Worm (Caenorhabditis elegans) whole organism, L4 larva: Measurements from ENCODE around the gene T05B4.13.

Experiments used
- F10B5.3 ChIP-seq: sonication (generic microtip); optimal IDR thresholded peaks from 2 replicates; lab custom pipeline; 2016; ENCODE audit warnings: mild to moderate bottlenecking, missing genetic modification characterization, missing compliant biosample characterization
- F37D6.2 ChIP-seq: sonication (generic microtip); optimal IDR thresholded peaks from 2 replicates; lab custom pipeline; 2016; ENCODE audit warnings: mild to moderate bottlenecking, missing genetic modification characterization, missing compliant biosample characterization
- F44E2.7 ChIP-seq: fragments of 200-800 bp; sonication (Bioruptor generic); IDR thresholded peaks from 2 replicates; pipeline ENCODE4 v2.1.2; 2022; ENCODE audit warnings: missing genetic modification characterization, missing compliant biosample characterization
- R02D3.7 ChIP-seq: fragments of 150-350 bp; sonication (generic microtip); optimal IDR thresholded peaks from 3 replicates; lab custom pipeline; 2014; ENCODE audit warnings: missing biosample characterization, missing genetic modification characterization
- Y105C5A.15 ChIP-seq: fragments of 200-800 bp; sonication (Bioruptor generic); IDR thresholded peaks from 2 replicates; pipeline ENCODE4 v1.3.6; 2022; ENCODE audit warnings: missing genetic modification characterization, missing compliant biosample characterization
- Y48G9A.11 ChIP-seq: fragments of 200-800 bp; sonication (Bioruptor generic); IDR thresholded peaks from 2 replicates; pipeline ENCODE4 v1.3.6; 2022; ENCODE audit warnings: missing genetic modification reagents, missing genetic modification characterization, missing compliant biosample characterization
- Y5F2A.4 ChIP-seq: fragments of 200-800 bp; sonication (Bioruptor generic); optimal IDR thresholded peaks from 2 replicates; lab custom pipeline; 2018; ENCODE audit warnings: mild to moderate bottlenecking, missing genetic modification characterization, missing compliant biosample characterization
- aha-1 ChIP-seq: fragments of 150-350 bp; peaks from one replicate; lab custom pipeline; 2014; ENCODE audit warnings: missing biosample characterization, missing genetic modification characterization
- ama-1 ChIP-seq: fragments of 150-350 bp; optimal IDR thresholded peaks from 2 replicates; lab custom pipeline; 2014; ENCODE audit warnings: inconsistent platforms, mixed read lengths
- ceh-20 ChIP-seq: fragments of 200-800 bp; sonication (Bioruptor generic); IDR thresholded peaks from 2 replicates; pipeline ENCODE4 v1.3.6; 2022; ENCODE audit warnings: missing genetic modification reagents, missing genetic modification characterization, missing compliant biosample characterization
- ceh-28 ChIP-seq: fragments of 150-350 bp; optimal IDR thresholded peaks from 2 replicates; lab custom pipeline; 2014; ENCODE audit warnings: missing biosample characterization, missing genetic modification reagents, missing genetic modification characterization
- daf-16 ChIP-seq, 3 experiments: sonication (generic microtip); optimal IDR thresholded peaks; 2 replicates each; lab custom pipeline; 2016 to 2017; ENCODE audit warnings: missing genetic modification characterization in 3 of 3, missing genetic modification reagents in 3 of 3, mild to moderate bottlenecking in 2 of 3, missing compliant biosample characterization in 2 of 3, missing biosample characterization in 1 of 3, moderate library complexity in 1 of 3
- daf-19 ChIP-seq: fragments of 200-800 bp; sonication (Bioruptor generic); conservative IDR thresholded peaks from 2 replicates; pipeline ENCODE4 v1.3.6; 2022; ENCODE audit warnings: missing genetic modification characterization, missing compliant biosample characterization
- daf-8 ChIP-seq: fragments of 200-800 bp; sonication (Bioruptor generic); IDR thresholded peaks from 2 replicates; pipeline ENCODE4 v1.3.6; 2022; ENCODE audit warnings: missing genetic modification characterization, missing compliant biosample characterization
- dmd-8 ChIP-seq: fragments of 200-800 bp; sonication (Bioruptor generic); IDR thresholded peaks from 2 replicates; pipeline ENCODE4 v1.3.6; 2022; ENCODE audit warnings: missing genetic modification characterization, missing compliant biosample characterization
- dpl-1 ChIP-seq: fragments of 150-350 bp; optimal IDR thresholded peaks from 2 replicates; lab custom pipeline; 2014; ENCODE audit warnings: missing biosample characterization, missing genetic modification reagents, missing genetic modification characterization
- duxl-1 ChIP-seq: sonication (generic microtip); optimal IDR thresholded peaks from 2 replicates; lab custom pipeline; 2016; ENCODE audit warnings: mild to moderate bottlenecking, missing genetic modification characterization, moderate library complexity, missing compliant biosample characterization; ENCODE audit not compliant: poor library complexity
- egl-27 ChIP-seq: sonication (generic microtip); optimal IDR thresholded peaks from 3 replicates; lab custom pipeline; 2017; ENCODE audit warnings: missing biosample characterization, missing genetic modification reagents, missing genetic modification characterization
- gei-8 ChIP-seq: fragments of 200-800 bp; sonication (Bioruptor generic); optimal IDR thresholded peaks from 2 replicates; lab custom pipeline; 2018; ENCODE audit warnings: mild to moderate bottlenecking, missing genetic modification characterization, missing compliant biosample characterization
- hif-1 ChIP-seq, 2 experiments: sonication (generic microtip); optimal IDR thresholded peaks; 2 replicates each; lab custom pipeline; 2016 to 2017; ENCODE audit warnings: missing compliant biosample characterization in 2 of 2, missing genetic modification characterization in 2 of 2, missing genetic modification reagents in 2 of 2, missing genotype in 2 of 2, mild to moderate bottlenecking in 1 of 2
- hlh-30 ChIP-seq: sonication (generic microtip); optimal IDR thresholded peaks from 2 replicates; lab custom pipeline; 2017; ENCODE audit warnings: antibody characterized with exemption, mild to moderate bottlenecking, missing genetic modification characterization, missing compliant biosample characterization; ENCODE audit not compliant: insufficient read depth
- lin-13 ChIP-seq: fragments of 150-350 bp; optimal IDR thresholded peaks from 2 replicates; lab custom pipeline; 2014; ENCODE audit warnings: missing biosample characterization, missing genetic modification reagents, missing genetic modification characterization
- lin-29 ChIP-seq: fragments of 200-800 bp; sonication (Bioruptor generic); IDR thresholded peaks from 2 replicates; pipeline ENCODE4 v1.3.6; 2022; ENCODE audit warnings: missing genetic modification reagents, missing genetic modification characterization, missing compliant biosample characterization
- lin-38 ChIP-seq: fragments of 200-800 bp; sonication (Bioruptor generic); IDR thresholded peaks from 2 replicates; pipeline ENCODE4 v1.3.6; 2022; ENCODE audit warnings: missing genetic modification reagents, missing genetic modification characterization, missing compliant biosample characterization
- lin-39 ChIP-seq: fragments of 150-350 bp; optimal IDR thresholded peaks from 2 replicates; lab custom pipeline; 2014; ENCODE audit warnings: missing biosample characterization, missing genetic modification reagents, missing genetic modification characterization
- madf-5 ChIP-seq, 2 experiments: fragments of 200-800 bp; sonication (Bioruptor generic); IDR thresholded peaks; 2 replicates each; pipeline ENCODE4 v1.3.6; 2022; ENCODE audit warnings: missing compliant biosample characterization in 2 of 2, missing genetic modification characterization in 2 of 2
- mep-1 ChIP-seq: fragments of 150-350 bp; sonication (generic microtip); optimal IDR thresholded peaks from 3 replicates; lab custom pipeline; 2014; ENCODE audit warnings: missing biosample characterization, missing genetic modification characterization
- mes-2 ChIP-seq: sonication (generic microtip); optimal IDR thresholded peaks from 2 replicates; lab custom pipeline; 2016; ENCODE audit warnings: missing genotype, mild to moderate bottlenecking, missing genetic modification characterization, missing compliant biosample characterization; ENCODE audit not compliant: poor library complexity, severe bottlenecking
- nhr-102 ChIP-seq: sonication (generic microtip); optimal IDR thresholded peaks from 2 replicates; lab custom pipeline; 2016; ENCODE audit warnings: mild to moderate bottlenecking, missing genetic modification characterization, moderate library complexity, missing compliant biosample characterization
- nhr-11 ChIP-seq: fragments of 150-350 bp; optimal IDR thresholded peaks from 2 replicates; lab custom pipeline; 2014; ENCODE audit warnings: missing biosample characterization, missing genetic modification characterization
- nhr-111 ChIP-seq: fragments of 200-800 bp; sonication (Bioruptor generic); optimal IDR thresholded peaks from 2 replicates; lab custom pipeline; 2018; ENCODE audit warnings: mild to moderate bottlenecking, missing genetic modification characterization, missing compliant biosample characterization
- nhr-237 ChIP-seq: sonication (generic microtip); optimal IDR thresholded peaks from 2 replicates; lab custom pipeline; 2017; ENCODE audit warnings: missing biosample characterization, missing genetic modification characterization
- nhr-28 ChIP-seq: fragments of 150-350 bp; optimal IDR thresholded peaks from 2 replicates; lab custom pipeline; 2014; ENCODE audit warnings: missing biosample characterization, missing genetic modification characterization
- nhr-42 ChIP-seq: fragments of 200-800 bp; sonication (Bioruptor generic); IDR thresholded peaks from 2 replicates; pipeline ENCODE4 v1.3.6; 2022; ENCODE audit warnings: missing genetic modification characterization, missing compliant biosample characterization
- nhr-6 ChIP-seq: fragments of 150-350 bp; optimal IDR thresholded peaks from 2 replicates; lab custom pipeline; 2014; ENCODE audit warnings: missing biosample characterization, missing genetic modification characterization
- pha-4 ChIP-seq, 2 experiments: fragments of 150-350 bp in 1 of 2; fragments of 200-800 bp in 1 of 2; sonication (Bioruptor generic) in 1 of 2; IDR thresholded peaks in 1 of 2; optimal IDR thresholded peaks in 1 of 2; 2 replicates each; pipeline versions ENCODE4 v1.3.6 to Lab custom; 2014 to 2022; ENCODE audit warnings: missing genetic modification characterization in 2 of 2, missing genetic modification reagents in 2 of 2, missing biosample characterization in 1 of 2, missing compliant biosample characterization in 1 of 2
- pqm-1 ChIP-seq: sonication (generic microtip); optimal IDR thresholded peaks from 2 replicates; lab custom pipeline; 2017; ENCODE audit warnings: missing biosample characterization, missing genetic modification characterization
- set-16 ChIP-seq: fragments of 200-800 bp; sonication (Bioruptor generic); IDR thresholded peaks from 2 replicates; pipeline ENCODE4 v1.3.6; 2022; ENCODE audit warnings: missing genetic modification reagents, missing genetic modification characterization, missing compliant biosample characterization
- spr-3 ChIP-seq: fragments of 200-800 bp; sonication (Bioruptor generic); optimal IDR thresholded peaks from 2 replicates; lab custom pipeline; 2018; ENCODE audit warnings: mild to moderate bottlenecking, missing genetic modification characterization, missing compliant biosample characterization
- unc-39 ChIP-seq: sonication (generic microtip); optimal IDR thresholded peaks from 2 replicates; lab custom pipeline; 2017; ENCODE audit warnings: missing biosample characterization, missing genetic modification characterization
- unc-62 ChIP-seq, 3 experiments: fragments of 150-350 bp in 1 of 3; sonication (generic microtip); optimal IDR thresholded peaks in 2 of 3; peaks in 1 of 3; 1 replicate in 1 of 3; 2 replicates in 2 of 3; lab custom pipeline; 2014 to 2017; ENCODE audit warnings: missing biosample characterization in 3 of 3, missing genetic modification characterization in 3 of 3, missing genetic modification reagents in 3 of 3, missing genotype in 1 of 3
- zip-2 ChIP-seq: fragments of 150-350 bp; optimal IDR thresholded peaks from 2 replicates; lab custom pipeline; 2014; ENCODE audit warnings: missing biosample characterization, missing genetic modification characterization
- ztf-11 ChIP-seq: fragments of 150-350 bp; optimal IDR thresholded peaks from 2 replicates; lab custom pipeline; 2014; ENCODE audit warnings: missing biosample characterization, missing genetic modification characterization
- ztf-7 ChIP-seq: fragments of 150-350 bp; optimal IDR thresholded peaks from 2 replicates; lab custom pipeline; 2014; ENCODE audit warnings: missing biosample characterization, missing genetic modification characterization

Gene T05B4.13

DNA sequence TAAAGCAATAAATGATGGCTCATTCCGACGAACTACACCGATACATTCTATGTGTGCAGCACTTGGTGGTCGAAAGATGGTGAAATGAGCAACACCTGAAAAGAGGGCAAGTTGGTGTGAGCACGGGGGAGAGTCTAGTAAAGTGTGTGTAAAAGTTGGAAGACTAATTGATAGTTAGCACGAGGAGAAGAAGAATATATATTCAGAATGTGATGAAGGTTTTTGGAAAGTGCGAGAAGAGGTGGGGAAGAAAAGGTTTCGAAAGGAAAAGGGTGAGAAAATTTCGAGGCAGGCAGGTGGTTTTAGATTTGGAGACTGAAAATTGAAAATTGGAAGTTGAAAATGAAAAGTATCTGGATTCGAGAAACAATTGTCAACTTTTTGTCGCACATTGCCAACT lies 24.9 kb upstream of the T05B4.13 start, which contains the start of gene Y45G5AM.6 (continued):
- TF ChIP-seq Y48G9A.11 (GFP tag; lab: Robert Waterston, UW) = no peak
- TF ChIP-seq daf-8 = no peak
- no peak for TF ChIP-seq dmd-8 (GFP tag; lab: Robert Waterston, UW)
- TF ChIP-seq F10B5.3 (tag; lab: Kevin White, UChicago) = no peak

DNA sequence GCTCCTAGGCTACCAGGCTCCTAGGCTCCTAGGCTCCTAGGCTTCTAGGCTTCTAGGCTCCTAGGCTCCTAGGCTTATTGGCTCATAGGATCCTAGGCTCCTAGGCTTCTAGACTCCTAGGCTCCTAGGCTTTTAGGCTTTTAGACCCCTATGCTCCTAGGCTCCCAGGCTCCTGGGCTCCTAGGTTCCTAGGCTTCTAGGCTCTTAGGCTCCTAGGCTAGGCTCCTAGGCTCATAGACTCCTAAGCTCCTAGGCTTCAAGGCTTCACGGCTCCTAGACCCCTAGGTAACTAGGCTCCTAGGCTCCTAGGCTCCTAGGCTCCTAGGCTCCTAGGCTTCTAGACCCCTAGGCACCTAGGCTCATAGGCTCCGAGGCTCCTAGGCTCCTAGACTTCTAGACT lies 24.1 kb upstream of the T05B4.13 start:
- peak; percentile 57 for TF ChIP-seq set-16
- TF ChIP-seq lin-38 (GFP tag; lab: Robert Waterston, UW) = no peak
- no peak for TF ChIP-seq daf-19 (GFP tag; lab: Robert Waterston, UW)
- TF ChIP-seq, all 104 proteins: peak for 1

DNA sequence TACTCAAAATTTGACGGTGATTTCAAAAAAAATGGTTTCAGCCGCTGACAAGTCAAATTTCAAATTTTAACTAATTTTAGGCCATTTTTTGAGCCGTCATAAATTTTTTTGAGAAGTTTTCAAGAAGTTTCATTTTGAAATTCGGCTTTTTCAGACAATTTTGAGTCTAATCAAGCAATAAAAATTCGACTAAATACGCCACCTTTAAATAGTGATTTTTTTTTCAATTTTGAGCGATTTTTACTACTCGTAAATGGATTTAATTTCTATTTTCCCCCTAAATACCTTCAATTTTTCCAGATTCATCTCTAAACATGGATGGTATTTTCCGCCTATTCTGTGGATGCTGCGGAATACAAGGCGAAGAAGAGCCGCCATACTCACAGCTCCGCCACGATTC lies 16.9 kb upstream of the T05B4.13 start, which contains the start of gene Y45G5AL.1:
TSS of gene Y45G5AL.1 (plus strand) at position 301 of the 400 bp plus-strand sequence.
- no peak for TF ChIP-seq nhr-6 (tag; lab: Kevin White, UChicago)
- TF ChIP-seq Y5F2A.4 (GFP tag; lab: Kevin White, UChicago) = no peak

DNA sequence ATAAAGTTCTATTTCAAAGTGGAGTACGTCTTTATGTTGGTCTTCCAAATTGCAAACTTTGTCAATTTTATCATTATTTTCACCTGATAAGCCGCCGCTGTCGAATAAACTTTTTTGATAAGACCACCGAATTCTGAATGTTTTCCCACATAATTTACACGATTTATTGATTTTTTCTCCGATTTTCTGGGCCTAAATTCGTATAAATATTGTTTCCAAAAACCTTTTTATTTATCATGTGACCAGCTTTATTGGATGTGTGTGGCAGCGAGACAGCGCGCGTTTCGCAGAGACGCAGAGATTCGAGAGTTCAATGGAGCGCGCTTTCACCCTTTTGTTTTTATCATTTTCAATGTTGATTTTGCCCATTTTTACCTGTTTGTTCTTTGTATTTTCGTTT lies 15.7 kb upstream of the T05B4.13 start:
- TF ChIP-seq ama-1 = no peak
- peak; percentile 27; the same call in 1 of the 2 replicates for TF ChIP-seq pha-4 (GFP tag; IDR thresholded peaks at IDR 0.05; lab: Robert Waterston, UW)
- TF ChIP-seq pha-4 (tag; optimal IDR thresholded peaks at IDR 0.05; lab: Kevin White, UChicago) = peak; percentile 29
- TF ChIP-seq aha-1 (tag; lab: Kevin White, UChicago) = peak; percentile 88
- peak; percentile 99 for TF ChIP-seq hlh-30 (tag; lab: Kevin White, UChicago)
- TF ChIP-seq duxl-1 (tag; lab: Kevin White, UChicago) = peak; percentile 65
- TF ChIP-seq nhr-111 = no peak
- TF ChIP-seq unc-62 (GFP tag; optimal IDR thresholded peaks at IDR 0.05 in 1 of 2; lab: Kevin White, UChicago) = no peak
- no peak for TF ChIP-seq unc-62 (tag; optimal IDR thresholded peaks at IDR 0.05; lab: Kevin White, UChicago)
- no peak for TF ChIP-seq Y105C5A.15
- no peak for TF ChIP-seq Y48G9A.11 (GFP tag; lab: Robert Waterston, UW)
- no peak for TF ChIP-seq madf-5 (GFP tag; IDR thresholded peaks at IDR 0.05; lab: Robert Waterston, UW)
- TF ChIP-seq spr-3 (GFP tag; lab: Kevin White, UChicago) = no peak
- TF ChIP-seq nhr-6 (tag; lab: Kevin White, UChicago) = no peak
- no peak for TF ChIP-seq unc-39 (tag; lab: Kevin White, UChicago)
- peak; percentile 82 for TF ChIP-seq mep-1 (tag; lab: Kevin White, UChicago)
- TF ChIP-seq daf-16 (GFP tag; optimal IDR thresholded peaks at IDR 0.05; lab: Kevin White, UChicago) = peak in 1 of 2 experiments; percentile 31
- peak; percentile 66 for TF ChIP-seq daf-16 (tag; optimal IDR thresholded peaks at IDR 0.05; lab: Kevin White, UChicago)
- TF ChIP-seq gei-8 (GFP tag; lab: Kevin White, UChicago) = no peak
- peak in 1 of 2 experiments; percentile 83 for TF ChIP-seq hif-1 (tag; optimal IDR thresholded peaks at IDR 0.05; lab: Kevin White, UChicago)
- TF ChIP-seq ceh-20 (GFP tag; lab: Robert Waterston, UW) = 0 out of 2 replicates have a peak, but pooled peaks have one; percentile 43
- TF ChIP-seq lin-38 (GFP tag; lab: Robert Waterston, UW) = peak; percentile 94
- TF ChIP-seq pqm-1 (tag; lab: Kevin White, UChicago) = peak; percentile 81
- TF ChIP-seq lin-29 (GFP tag; lab: Robert Waterston, UW) = no peak
- no peak for TF ChIP-seq set-16
- TF ChIP-seq zip-2 = peak; percentile 21
- TF ChIP-seq nhr-42 (GFP tag; lab: Robert Waterston, UW) = peak; percentile 57; the same call in 1 of the 2 replicates
- peak; percentile 23 for TF ChIP-seq nhr-102 (tag; lab: Kevin White, UChicago)
- no peak for TF ChIP-seq egl-27 (tag; lab: Kevin White, UChicago)
- TF ChIP-seq F37D6.2 (tag; lab: Kevin White, UChicago) = peak; percentile 17
- peak; percentile 46 for TF ChIP-seq nhr-28 (tag; lab: Kevin White, UChicago)
- TF ChIP-seq ztf-7 (tag; lab: Kevin White, UChicago) = no peak
- peak; percentile 64 for TF ChIP-seq nhr-11
- no peak for TF ChIP-seq F44E2.7 (GFP tag; lab: Robert Waterston, UW)
- TF ChIP-seq lin-13 (GFP tag; lab: Kevin White, UChicago) = peak; percentile 65
- no peak for TF ChIP-seq nhr-237
- TF ChIP-seq ceh-28 (tag; lab: Kevin White, UChicago) = peak; percentile 18
- peak; percentile 68 for TF ChIP-seq dpl-1 (GFP tag; lab: Kevin White, UChicago)
- TF ChIP-seq R02D3.7 (tag; lab: Kevin White, UChicago) = no peak
- TF ChIP-seq lin-39 (tag; lab: Kevin White, UChicago) = no peak
- TF ChIP-seq ztf-11 (tag; lab: Kevin White, UChicago) = no peak
- TF ChIP-seq mes-2 (tag; lab: Kevin White, UChicago) = peak; percentile 52
